Worm (Caenorhabditis elegans): ENCODE measurements around the gene fbxl-3.

- TF ChIP-seq ama-1 (optimal IDR thresholded peaks at IDR 0.05) (no peak), ama-1 (GFP tag; optimal IDR thresholded peaks at IDR 0.05) (no peak), lsl-1 (GFP tag; optimal IDR thresholded peaks at IDR 0.05) (no peak), chd-7 (tag; optimal IDR thresholded peaks at IDR 0.05) (no peak), lin-54 (GFP tag; optimal IDR thresholded peaks at IDR 0.05) (no peak), snpc-4 (GFP tag; optimal IDR thresholded peaks at IDR 0.05) (no peak), snpc-4 (tag; optimal IDR thresholded peaks at IDR 0.05) (no peak), unc-62 (GFP tag; optimal IDR thresholded peaks at IDR 0.05) (no peak), dpl-1 (GFP tag; optimal IDR thresholded peaks at IDR 0.05) (no peak), F33H1.4 (GFP tag; IDR thresholded peaks at IDR 0.05) (no peak), F49E8.2 (tag; optimal IDR thresholded peaks at IDR 0.05; ENCODE audit: insufficient read depth) (no peak), ztf-6 (GFP tag; IDR thresholded peaks at IDR 0.05) (no peak), ceh-79 (tag; optimal IDR thresholded peaks at IDR 0.05) (no peak), Y67H2A.10 (GFP tag; conservative IDR thresholded peaks at IDR 0.05) (no peak), aptf-3 (GFP tag; IDR thresholded peaks at IDR 0.05) (no peak), snpc-1.1 (tag; optimal IDR thresholded peaks at IDR 0.05; ENCODE audit: insufficient read depth) (no peak)
Observed at ce11 chrII:5425633-5426032, 26.9 kb upstream of the fbxl-3 start, which contains the start of gene F07F6.8.

Measured in whole organism, young adult.